Fruit fly (Drosophila melanogaster) whole organism, embryonic: ENCODE data around the gene Nep4.

Source experiments
- CG10267 ChIP-seq: fragments of 200-800 bp; sonication (Bioruptor generic); optimal IDR thresholded peaks from 2 replicates; lab custom pipeline; 2018; ENCODE audit warnings: missing biosample characterization, mild to moderate bottlenecking, missing genetic modification characterization, moderate library complexity
- CG11398 ChIP-seq: fragments of 200-800 bp; sonication (Bioruptor generic); optimal IDR thresholded peaks from 2 replicates; lab custom pipeline; 2016; ENCODE audit warnings: missing biosample characterization, missing genetic modification characterization
- CG11504 ChIP-seq: fragments of 200-800 bp; sonication (Bioruptor generic); optimal IDR thresholded peaks from 3 replicates; lab custom pipeline; 2019; ENCODE audit warnings: missing biosample characterization, mild to moderate bottlenecking, missing genetic modification characterization, moderate library complexity
- CG11696 ChIP-seq: fragments of 200-800 bp; sonication (Bioruptor generic); IDR thresholded peaks from 2 replicates; pipeline ENCODE4 v1.3.6; 2022; ENCODE audit warnings: missing biosample characterization, missing genetic modification characterization
- CG12769 ChIP-seq: fragments of 200-800 bp; sonication (Bioruptor generic); optimal IDR thresholded peaks from 2 replicates; lab custom pipeline; 2019; ENCODE audit warnings: missing biosample characterization, mild to moderate bottlenecking, missing genetic modification characterization, moderate library complexity
- CG14014 ChIP-seq: fragments of 200-800 bp; sonication (Bioruptor generic); IDR thresholded peaks from 2 replicates; pipeline ENCODE4 v1.3.6; 2022; ENCODE audit warnings: missing biosample characterization, missing genetic modification characterization
- CG17361 ChIP-seq: fragments of 200-800 bp; sonication (Bioruptor generic); IDR thresholded peaks from 3 replicates; pipeline ENCODE4 v1.3.6; 2022; ENCODE audit warnings: missing biosample characterization, missing genetic modification characterization
- CG17568 ChIP-seq: fragments of 200-800 bp; sonication (Bioruptor generic); optimal IDR thresholded peaks from 2 replicates; lab custom pipeline; 2018; ENCODE audit warnings: missing biosample characterization, mild to moderate bottlenecking, missing genetic modification characterization, moderate library complexity
- CG31441 ChIP-seq: fragments of 200-800 bp; sonication (Bioruptor generic); IDR thresholded peaks from 2 replicates; pipeline ENCODE4 v1.3.6; 2022; ENCODE audit warnings: missing biosample characterization, missing genetic modification characterization
- CG3838 ChIP-seq: fragments of 200-800 bp; sonication (Bioruptor generic); optimal IDR thresholded peaks from 3 replicates; lab custom pipeline; 2016; ENCODE audit warnings: missing biosample characterization, missing genetic modification characterization
- CG4854 ChIP-seq: fragments of 200-800 bp; sonication (Bioruptor generic); optimal IDR thresholded peaks from 2 replicates; lab custom pipeline; 2016; ENCODE audit warnings: missing biosample characterization, missing genetic modification characterization, inconsistent platforms
- CG5953 ChIP-seq: fragments of 200-800 bp; sonication (Bioruptor generic); IDR thresholded peaks from 2 replicates; pipeline ENCODE4 v1.3.6; 2022; ENCODE audit warnings: missing biosample characterization, missing genetic modification characterization
- CG7357 ChIP-seq: fragments of 200-800 bp; sonication (Bioruptor generic); IDR thresholded peaks from 3 replicates; pipeline ENCODE4 v1.3.6; 2022; ENCODE audit warnings: missing biosample characterization, missing genetic modification characterization
- CG7745 ChIP-seq: fragments of 200-800 bp; sonication (Bioruptor generic); optimal IDR thresholded peaks from 2 replicates; lab custom pipeline; 2018; ENCODE audit warnings: missing biosample characterization, mild to moderate bottlenecking, missing genetic modification characterization, moderate library complexity
- CG9797 ChIP-seq: fragments of 200-800 bp; sonication (Bioruptor generic); optimal IDR thresholded peaks from 3 replicates; lab custom pipeline; 2018; ENCODE audit warnings: missing biosample characterization, mild to moderate bottlenecking, missing genetic modification characterization
- CG9932 ChIP-seq: fragments of 200-800 bp; sonication (Bioruptor generic); IDR thresholded peaks from 2 replicates; pipeline ENCODE4 v1.3.6; 2022; ENCODE audit warnings: missing biosample characterization, missing genetic modification characterization
- Camta ChIP-seq: fragments of 200-800 bp; sonication (Bioruptor generic); optimal IDR thresholded peaks from 2 replicates; lab custom pipeline; 2016; ENCODE audit warnings: missing biosample characterization, missing genetic modification characterization
- Dfd ChIP-seq, 2 experiments: fragments of >200 bp; optimal IDR thresholded peaks; 2 replicates each; lab custom pipeline; 2017; ENCODE audit warnings: missing biosample characterization in 2 of 2, missing genetic modification characterization in 2 of 2
- E2f2 ChIP-seq: fragments of 200-800 bp; sonication (Bioruptor generic); IDR thresholded peaks from 2 replicates; pipeline ENCODE4 v1.3.6; 2022; ENCODE audit warnings: missing biosample characterization, missing genetic modification characterization
- Ets97D ChIP-seq: fragments of 200-800 bp; sonication (Bioruptor generic); optimal IDR thresholded peaks from 3 replicates; lab custom pipeline; 2016; ENCODE audit warnings: missing biosample characterization, missing genetic modification characterization
- Fer1 ChIP-seq: fragments of 200-800 bp; sonication (Bioruptor generic); optimal IDR thresholded peaks from 2 replicates; lab custom pipeline; 2017; ENCODE audit warnings: missing biosample characterization, mild to moderate bottlenecking, missing genetic modification characterization
- Fer3 ChIP-seq: fragments of 200-800 bp; sonication (Bioruptor generic); optimal IDR thresholded peaks from 2 replicates; lab custom pipeline; 2018; ENCODE audit warnings: missing biosample characterization, mild to moderate bottlenecking, missing genetic modification characterization, moderate library complexity
- H15 ChIP-seq: fragments of 200-800 bp; sonication (Bioruptor generic); IDR thresholded peaks from 3 replicates; pipeline ENCODE4 v1.3.6; 2022; ENCODE audit warnings: missing biosample characterization, missing genetic modification characterization
- Lim3 ChIP-seq: fragments of 200-800 bp; sonication (Bioruptor generic); IDR thresholded peaks from 2 replicates; pipeline ENCODE4 v1.3.6; 2022; ENCODE audit warnings: missing biosample characterization, missing genetic modification characterization
- Pdp1 ChIP-seq, 2 experiments: fragments of 200-800 bp; sonication (Bioruptor generic); optimal IDR thresholded peaks; 3 replicates each; lab custom pipeline; 2016; ENCODE audit warnings: missing biosample characterization in 2 of 2, missing genetic modification characterization in 2 of 2, mild to moderate bottlenecking in 1 of 2, moderate library complexity in 1 of 2
- chif ChIP-seq, 2 experiments: fragments of 200-800 bp; sonication (Bioruptor generic); optimal IDR thresholded peaks; 3 replicates each; lab custom pipeline; 2016; ENCODE audit warnings: missing biosample characterization in 2 of 2, missing genetic modification characterization in 2 of 2
- eve ChIP-seq, 2 experiments: fragments of >200 bp; optimal IDR thresholded peaks; 2 replicates each; lab custom pipeline; 2017; ENCODE audit warnings: missing biosample characterization in 2 of 2, missing genetic modification characterization in 2 of 2
- fru ChIP-seq: fragments of >200 bp; optimal IDR thresholded peaks from 2 replicates; lab custom pipeline; 2017
- hbn ChIP-seq: fragments of 200-800 bp; sonication (Bioruptor generic); IDR thresholded peaks from 2 replicates; pipeline ENCODE4 v1.3.6; 2022; ENCODE audit warnings: missing biosample characterization, missing genetic modification characterization; ENCODE audit not compliant: partially characterized antibody
- her ChIP-seq: fragments of 200-800 bp; sonication (Bioruptor generic); optimal IDR thresholded peaks from 2 replicates; lab custom pipeline; 2016; ENCODE audit warnings: missing biosample characterization, missing genetic modification characterization
- lab ChIP-seq: fragments of 200-800 bp; sonication (Bioruptor generic); optimal IDR thresholded peaks from 3 replicates; lab custom pipeline; 2017; ENCODE audit warnings: missing biosample characterization, missing genetic modification characterization, mild to moderate bottlenecking, moderate library complexity, missing genetic modification reagents
- lmd ChIP-seq: fragments of 200-800 bp; sonication (Bioruptor generic); IDR thresholded peaks from 2 replicates; pipeline ENCODE4 v1.3.6; 2022; ENCODE audit warnings: missing biosample characterization, missing genetic modification characterization
- sisA ChIP-seq: fragments of 200-800 bp; sonication (Bioruptor generic); IDR thresholded peaks from 2 replicates; pipeline ENCODE4 v1.3.6; 2022; ENCODE audit warnings: missing biosample characterization, missing genetic modification characterization
- slp2 ChIP-seq: fragments of 200-800 bp; sonication (Bioruptor generic); optimal IDR thresholded peaks from 2 replicates; lab custom pipeline; 2016; ENCODE audit warnings: missing biosample characterization, missing genetic modification characterization
- stwl ChIP-seq: fragments of 200-800 bp; sonication (Bioruptor generic); optimal IDR thresholded peaks from 3 replicates; lab custom pipeline; 2018; ENCODE audit warnings: missing biosample characterization, mild to moderate bottlenecking, missing genetic modification characterization, moderate library complexity
- vvl ChIP-seq: fragments of 200-800 bp; sonication (Bioruptor generic); IDR thresholded peaks from 2 replicates; pipeline ENCODE4 v1.3.6; 2022; ENCODE audit warnings: missing biosample characterization, missing genetic modification characterization

Gene Nep4

DNA sequence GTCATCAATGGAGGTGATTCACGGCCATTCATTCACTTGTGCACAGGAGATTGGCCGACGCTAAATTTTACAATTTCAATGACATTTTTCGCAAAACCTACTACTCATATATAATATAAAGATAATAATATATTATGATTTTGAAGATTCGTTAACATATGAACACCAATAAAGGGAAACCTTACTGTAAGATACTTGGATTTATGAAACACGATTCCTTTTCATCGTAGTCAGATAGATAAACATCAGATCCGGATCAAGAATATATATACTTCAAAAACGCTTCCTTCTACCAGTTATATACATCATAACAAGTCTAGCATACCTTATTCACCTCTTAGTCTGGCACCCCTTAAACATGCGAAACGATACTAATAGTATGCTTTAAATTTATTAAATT lies at the start of gene Nep4:
TSS of gene Nep4 (minus strand) at position 101 of the 400 bp plus-strand sequence.
- TF ChIP-seq CG10267 (tag; lab: Kevin White, UChicago) (no peak), CG9797 (no peak), Lim3 (GFP tag; lab: Robert Waterston, UW) (no peak), Fer1 (GFP tag; lab: Kevin White, UChicago) (no peak), H15 (GFP tag; lab: Robert Waterston, UW) (no peak), Camta (GFP tag; lab: Kevin White, UChicago) (no peak), CG12769 (no peak), CG17361 (GFP tag; lab: Robert Waterston, UW) (no peak), CG14014 (no peak), CG7357 (GFP tag; lab: Robert Waterston, UW) (no peak)

DNA sequence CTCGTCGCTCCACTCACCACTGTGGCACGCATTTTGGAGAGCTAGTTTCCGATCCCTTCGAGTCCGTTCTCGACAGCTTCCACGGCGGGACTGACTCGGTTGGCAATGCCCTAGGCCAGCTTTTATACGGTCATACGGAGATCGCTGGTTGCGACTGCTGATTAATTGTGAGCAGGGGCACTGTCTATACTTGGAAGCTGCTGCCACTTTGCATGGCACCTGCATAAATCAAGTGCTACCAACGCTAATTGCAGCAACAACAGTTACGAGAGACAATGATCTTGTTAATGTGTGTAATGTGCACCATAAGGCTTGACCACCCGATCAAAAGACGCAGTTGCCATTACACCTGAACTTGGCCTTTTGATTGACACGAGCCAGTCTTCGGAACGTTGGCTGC lies 17.5 kb upstream of the Nep4 start, which contains the start of gene CG4000:
TSS of gene CG4000 (minus strand) at position 101 of the 400 bp plus-strand sequence.
- TF ChIP-seq slp2 (GFP tag; lab: Kevin White, UChicago) (no peak), eve (GFP tag; optimal IDR thresholded peaks at IDR 0.05; lab: Kevin White, UChicago) (no peak), sisA (no peak), CG11398 (GFP tag; lab: Kevin White, UChicago) (no peak), CG3838 (GFP tag; lab: Kevin White, UChicago) (no peak), CG31441 (GFP tag; lab: Robert Waterston, UW) (no peak), stwl (tag; lab: Kevin White, UChicago) (no peak), CG7745 (tag; lab: Kevin White, UChicago) (no peak), Dfd (GFP tag; optimal IDR thresholded peaks at IDR 0.05; lab: Kevin White, UChicago) (no peak), CG5953 (GFP tag; lab: Robert Waterston, UW) (no peak), fru (lab: Kevin White, UChicago) (no peak), vvl (GFP tag; lab: Robert Waterston, UW) (no peak), her (GFP tag; lab: Kevin White, UChicago) (no peak), CG4854 (GFP tag; lab: Kevin White, UChicago) (no peak), CG17568 (no peak)
- TF ChIP-seq, all 482 proteins: peak for 0

DNA sequence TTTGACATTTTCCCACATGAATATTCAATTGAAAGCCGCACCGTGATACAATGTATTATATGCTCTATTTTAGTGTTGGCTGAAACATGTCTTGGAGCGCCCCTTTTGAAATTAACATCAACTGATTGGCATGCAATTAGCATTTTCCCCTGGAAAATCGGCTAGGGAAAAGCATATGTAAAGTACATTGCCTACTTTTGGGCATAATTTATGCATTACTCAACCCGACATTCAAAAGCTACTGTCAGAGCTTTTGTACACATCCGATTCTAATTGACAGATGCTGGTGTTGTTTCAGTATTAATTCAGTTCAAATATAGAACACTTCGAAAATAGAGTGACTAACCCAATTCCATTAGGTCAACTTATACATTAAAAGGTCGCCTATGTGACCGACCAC lies 16.1 kb upstream of the Nep4 start:
- TF ChIP-seq Fer3 (tag; lab: Kevin White, UChicago) (no peak), vvl (GFP tag; lab: Robert Waterston, UW) (0 out of 2 replicates have a peak, but pooled peaks have one; percentile 35), Pdp1 (GFP tag; optimal IDR thresholded peaks at IDR 0.05; lab: Kevin White, UChicago) (peak in 1 of 2 experiments; percentile 76), CG9932 (GFP tag; lab: Robert Waterston, UW) (no peak), hbn (GFP tag; lab: Robert Waterston, UW) (no peak), E2f2 (GFP tag; lab: Robert Waterston, UW) (0 out of 2 replicates have a peak, but pooled peaks have one; percentile 22), lmd (GFP tag; lab: Robert Waterston, UW) (no peak), lab (GFP tag; lab: Kevin White, UChicago) (no peak), chif (GFP tag; optimal IDR thresholded peaks at IDR 0.05; lab: Kevin White, UChicago) (no peak), Ets97D (peak; percentile 3)

DNA sequence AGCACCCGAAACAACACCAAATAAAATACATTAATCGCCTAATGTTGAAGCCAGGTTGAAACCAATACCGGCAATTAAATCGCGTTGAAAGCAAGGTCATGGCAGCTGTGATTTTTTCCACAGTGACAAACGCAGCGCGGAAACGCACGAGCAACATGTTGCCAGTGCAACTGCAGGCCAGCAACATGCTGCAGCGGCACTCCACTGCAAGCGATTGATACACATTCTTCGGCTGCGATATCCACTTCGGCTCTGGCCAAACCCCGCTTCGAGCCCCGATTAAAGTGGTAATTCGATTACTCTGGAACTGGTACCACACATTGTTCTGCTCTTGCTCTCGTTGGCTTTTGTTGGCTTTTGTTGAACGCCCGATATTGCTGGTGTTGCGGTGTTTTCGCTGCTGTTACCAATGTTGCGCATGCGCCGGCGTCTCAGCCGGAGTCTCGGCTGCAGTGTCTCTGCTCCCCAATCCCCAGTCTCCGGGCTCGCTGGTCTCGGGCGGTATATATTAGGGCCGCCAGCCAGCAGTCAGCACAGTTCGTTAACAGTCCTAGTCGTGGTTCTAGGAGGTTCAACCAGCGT lies 9.4 kb upstream of the Nep4 start, which contains the start of gene Cpr92F:
TSS of gene Cpr92F (plus strand) at position 532 of the 582 bp plus-strand sequence.
- TF ChIP-seq CG11696 (GFP tag; lab: Robert Waterston, UW) (no peak), hbn (GFP tag; lab: Robert Waterston, UW) (no peak), CG11504 (tag; lab: Kevin White, UChicago) (peak; percentile 97)
